Fruit fly (Drosophila melanogaster) whole organism, embryonic: Measurements from ENCODE around the gene AOX4.

Experiments
- CG10209 ChIP-seq: fragments of 200-800 bp; sonication (Bioruptor generic); optimal IDR thresholded peaks from 3 replicates; lab custom pipeline; 2017; ENCODE audit warnings: missing biosample characterization, mild to moderate bottlenecking, missing genetic modification characterization, missing genetic modification reagents
- CG11456 ChIP-seq: fragments of 200-800 bp; sonication (Bioruptor generic); IDR thresholded peaks from 3 replicates; pipeline ENCODE4 v1.3.6; 2022; ENCODE audit warnings: missing biosample characterization, missing genetic modification characterization
- CG11560 ChIP-seq: fragments of 200-800 bp; sonication (Bioruptor generic); IDR thresholded peaks from 3 replicates; pipeline ENCODE4 v1.3.6; 2022; ENCODE audit warnings: missing biosample characterization, missing genetic modification characterization
- CG13775 ChIP-seq: fragments of 200-800 bp; sonication (Bioruptor generic); optimal IDR thresholded peaks from 3 replicates; lab custom pipeline; 2017; ENCODE audit warnings: missing biosample characterization, mild to moderate bottlenecking, missing genetic modification characterization
- CG18262 ChIP-seq: fragments of 200-800 bp; optimal IDR thresholded peaks from 3 replicates; lab custom pipeline; 2019; ENCODE audit warnings: missing biosample characterization, mild to moderate bottlenecking, missing genetic modification characterization, moderate library complexity
- CG18476 ChIP-seq: fragments of 200-800 bp; sonication (Bioruptor generic); optimal IDR thresholded peaks from 2 replicates; lab custom pipeline; 2016; ENCODE audit warnings: missing biosample characterization, mild to moderate bottlenecking, missing genetic modification characterization
- CG2712 ChIP-seq: fragments of 200-800 bp; optimal IDR thresholded peaks from 3 replicates; lab custom pipeline; 2019; ENCODE audit warnings: missing biosample characterization, mild to moderate bottlenecking, missing genetic modification characterization, moderate library complexity
- CG31388 ChIP-seq: fragments of 200-800 bp; sonication (Bioruptor generic); optimal IDR thresholded peaks from 2 replicates; lab custom pipeline; 2016; ENCODE audit warnings: missing biosample characterization, missing genetic modification characterization
- CG34224 ChIP-seq: fragments of 200-800 bp; sonication (Bioruptor generic); IDR thresholded peaks from 3 replicates; pipeline ENCODE4 v1.3.6; 2022; ENCODE audit warnings: missing biosample characterization, missing genetic modification characterization; ENCODE audit not compliant: partially characterized antibody
- CG4707 ChIP-seq: fragments of 200-800 bp; sonication (Bioruptor generic); optimal IDR thresholded peaks from 2 replicates; lab custom pipeline; 2018; ENCODE audit warnings: missing biosample characterization, mild to moderate bottlenecking, missing genetic modification characterization, moderate library complexity
- CG7556 ChIP-seq: fragments of 200-800 bp; sonication (Bioruptor generic); optimal IDR thresholded peaks from 2 replicates; lab custom pipeline; 2017; ENCODE audit warnings: missing biosample characterization, mild to moderate bottlenecking, missing genetic modification characterization
- CG7963 ChIP-seq: fragments of 200-800 bp; sonication (Bioruptor generic); IDR thresholded peaks from 3 replicates; pipeline ENCODE4 v1.3.6; 2022; ENCODE audit warnings: missing biosample characterization, missing genetic modification characterization; ENCODE audit not compliant: partially characterized antibody
- CG8290 ChIP-seq, 3 experiments: fragments of 200-800 bp; sonication (Bioruptor generic); optimal IDR thresholded peaks; 2 replicates each; lab custom pipeline; 2016 to 2019; ENCODE audit warnings: missing biosample characterization in 3 of 3, missing genetic modification characterization in 3 of 3, mild to moderate bottlenecking in 2 of 3, moderate library complexity in 1 of 3
- CG8388 ChIP-seq: fragments of 200-800 bp; sonication (Bioruptor generic); optimal IDR thresholded peaks from 2 replicates; lab custom pipeline; 2019; ENCODE audit warnings: missing biosample characterization, mild to moderate bottlenecking, missing genetic modification characterization, moderate library complexity
- CG8765 ChIP-seq: fragments of 200-800 bp; sonication (Bioruptor generic); IDR thresholded peaks from 2 replicates; pipeline ENCODE4 v1.3.6; 2022; ENCODE audit warnings: missing biosample characterization, missing genetic modification characterization
- Chrac-16 ChIP-seq: fragments of 200-800 bp; sonication (Bioruptor generic); optimal IDR thresholded peaks from 3 replicates; lab custom pipeline; 2016; ENCODE audit warnings: missing biosample characterization, missing genetic modification characterization
- CoRest ChIP-seq: fragments of 200-800 bp; sonication (Bioruptor generic); optimal IDR thresholded peaks from 3 replicates; lab custom pipeline; 2018; ENCODE audit warnings: missing biosample characterization, mild to moderate bottlenecking, missing genetic modification characterization, moderate library complexity
- D19A ChIP-seq: fragments of 200-800 bp; optimal IDR thresholded peaks from 3 replicates; lab custom pipeline; 2019; ENCODE audit warnings: missing biosample characterization, mild to moderate bottlenecking, missing genetic modification characterization, moderate library complexity
- Doc3 ChIP-seq: fragments of 200-800 bp; sonication (Bioruptor generic); IDR thresholded peaks from 3 replicates; pipeline ENCODE4 v1.3.6; 2022; ENCODE audit warnings: missing biosample characterization, missing genetic modification characterization; ENCODE audit not compliant: partially characterized antibody
- Ets65A ChIP-seq: fragments of 200-800 bp; sonication (Bioruptor generic); peaks from one replicate; lab custom pipeline; 2016; ENCODE audit warnings: missing biosample characterization, missing genetic modification characterization
- Hr3 ChIP-seq: fragments of 200-800 bp; sonication (Bioruptor generic); optimal IDR thresholded peaks from 3 replicates; lab custom pipeline; 2016; ENCODE audit warnings: missing biosample characterization, missing genetic modification characterization
- Max ChIP-seq: fragments of 200-800 bp; sonication (Bioruptor generic); optimal IDR thresholded peaks from 2 replicates; lab custom pipeline; 2016; ENCODE audit warnings: missing biosample characterization, mild to moderate bottlenecking, missing genetic modification characterization
- Mrtf ChIP-seq: fragments of 200-800 bp; sonication (Bioruptor generic); IDR thresholded peaks from 3 replicates; pipeline ENCODE4 v1.3.6; 2022; ENCODE audit warnings: missing biosample characterization, missing genetic modification characterization
- Myb ChIP-seq: fragments of 200-800 bp; sonication (Bioruptor generic); optimal IDR thresholded peaks from 2 replicates; lab custom pipeline; 2016; ENCODE audit warnings: missing biosample characterization, missing genetic modification characterization
- Scr ChIP-seq: fragments of 200-800 bp; sonication (Bioruptor generic); IDR thresholded peaks from 2 replicates; pipeline ENCODE4 v1.3.6; 2022; ENCODE audit warnings: missing biosample characterization, missing genetic modification characterization; ENCODE audit not compliant: partially characterized antibody
- Ssrp ChIP-seq: fragments of 200-800 bp; sonication (Bioruptor generic); optimal IDR thresholded peaks from 2 replicates; lab custom pipeline; 2018; ENCODE audit warnings: missing biosample characterization, mild to moderate bottlenecking, missing genetic modification characterization, moderate library complexity
- bsh ChIP-seq, 2 experiments: fragments of 200-800 bp; sonication (Bioruptor generic); optimal IDR thresholded peaks; 2 replicates each; lab custom pipeline; 2017 to 2018; ENCODE audit warnings: mild to moderate bottlenecking in 2 of 2, missing biosample characterization in 2 of 2, missing genetic modification characterization in 2 of 2, moderate library complexity in 1 of 2
- btn ChIP-seq: fragments of 200-800 bp; sonication (Bioruptor generic); optimal IDR thresholded peaks from 2 replicates; lab custom pipeline; 2016; ENCODE audit warnings: missing biosample characterization, missing genetic modification characterization
- cg ChIP-seq: fragments of 200-800 bp; sonication (Bioruptor generic); optimal IDR thresholded peaks from 3 replicates; lab custom pipeline; 2019; ENCODE audit warnings: missing biosample characterization, mild to moderate bottlenecking, missing genetic modification characterization, moderate library complexity
- chn ChIP-seq: fragments of 200-800 bp; sonication (Bioruptor generic); optimal IDR thresholded peaks from 2 replicates; lab custom pipeline; 2016; ENCODE audit warnings: missing biosample characterization, missing genetic modification characterization
- emc ChIP-seq: fragments of 200-800 bp; sonication (Bioruptor generic); optimal IDR thresholded peaks from 2 replicates; lab custom pipeline; 2016; ENCODE audit warnings: missing biosample characterization, missing genetic modification characterization
- fru ChIP-seq: fragments of >200 bp; optimal IDR thresholded peaks from 2 replicates; lab custom pipeline; 2017
- gem ChIP-seq: fragments of 200-800 bp; sonication (Bioruptor generic); optimal IDR thresholded peaks from 2 replicates; lab custom pipeline; 2019; ENCODE audit warnings: missing biosample characterization, mild to moderate bottlenecking, missing genetic modification characterization, moderate library complexity
- grau ChIP-seq: fragments of 200-800 bp; optimal IDR thresholded peaks from 3 replicates; lab custom pipeline; 2019; ENCODE audit warnings: missing biosample characterization, mild to moderate bottlenecking, missing genetic modification characterization, moderate library complexity
- hb ChIP-seq: fragments of 200-800 bp; sonication (Bioruptor generic); IDR thresholded peaks from 3 replicates; pipeline ENCODE4 v1.3.6; 2022; ENCODE audit warnings: missing biosample characterization, missing genetic modification characterization; ENCODE audit not compliant: partially characterized antibody
- lola ChIP-seq, 3 experiments: fragments of >200 bp in 2 of 3; fragments of 200-800 bp in 1 of 3; sonication (Bioruptor generic) in 1 of 3; optimal IDR thresholded peaks; 2 replicates each; lab custom pipeline; 2017 to 2019; ENCODE audit warnings: missing biosample characterization in 3 of 3, missing genetic modification characterization in 3 of 3, mild to moderate bottlenecking in 1 of 3, moderate library complexity in 1 of 3
- nerfin-1 ChIP-seq: fragments of 200-800 bp; sonication (Bioruptor generic); optimal IDR thresholded peaks from 3 replicates; lab custom pipeline; 2019; ENCODE audit warnings: missing biosample characterization, mild to moderate bottlenecking, missing genetic modification characterization, moderate library complexity
- oc ChIP-seq: fragments of 200-800 bp; sonication (Bioruptor generic); optimal IDR thresholded peaks from 2 replicates; lab custom pipeline; 2018; ENCODE audit warnings: missing biosample characterization, mild to moderate bottlenecking, missing genetic modification characterization, moderate library complexity
- phol ChIP-seq: fragments of 200-800 bp; sonication (Bioruptor generic); optimal IDR thresholded peaks from 3 replicates; lab custom pipeline; 2018; ENCODE audit warnings: missing biosample characterization, mild to moderate bottlenecking, missing genetic modification characterization, moderate library complexity
- pita ChIP-seq: fragments of 200-800 bp; sonication (Bioruptor generic); optimal IDR thresholded peaks from 2 replicates; lab custom pipeline; 2017; ENCODE audit warnings: missing biosample characterization, mild to moderate bottlenecking, missing genetic modification characterization
- prd ChIP-seq, 3 experiments: fragments of >200 bp in 2 of 3; fragments of 200-800 bp in 1 of 3; sonication (Bioruptor generic) in 1 of 3; optimal IDR thresholded peaks in 2 of 3; IDR thresholded peaks in 1 of 3; 2 replicates in 2 of 3; 3 replicates in 1 of 3; pipeline versions ENCODE4 v1.3.6 to Lab custom; 2017 to 2022; ENCODE audit warnings: missing biosample characterization in 1 of 3, missing genetic modification characterization in 1 of 3
- ro ChIP-seq: fragments of 200-800 bp; sonication (Bioruptor generic); IDR thresholded peaks from 2 replicates; pipeline ENCODE4 v1.3.6; 2022; ENCODE audit warnings: missing biosample characterization, missing genetic modification characterization
- sens ChIP-seq: fragments of 200-800 bp; sonication (Bioruptor generic); peaks from one replicate; lab custom pipeline; 2016; ENCODE audit warnings: missing biosample characterization, missing genetic modification characterization
- sna ChIP-seq: fragments of 200-800 bp; sonication (Bioruptor generic); IDR thresholded peaks from 2 replicates; pipeline ENCODE4 v1.3.6; 2022; ENCODE audit warnings: missing biosample characterization, missing genetic modification characterization; ENCODE audit not compliant: partially characterized antibody
- toy ChIP-seq: fragments of 200-800 bp; sonication (Bioruptor generic); IDR thresholded peaks from 2 replicates; pipeline ENCODE4 v1.3.6; 2022; ENCODE audit warnings: missing biosample characterization, missing genetic modification characterization
- unpg ChIP-seq: fragments of 200-800 bp; sonication (Bioruptor generic); optimal IDR thresholded peaks from 3 replicates; lab custom pipeline; 2018; ENCODE audit warnings: missing biosample characterization, mild to moderate bottlenecking, missing genetic modification characterization, moderate library complexity

Gene AOX4

DNA sequence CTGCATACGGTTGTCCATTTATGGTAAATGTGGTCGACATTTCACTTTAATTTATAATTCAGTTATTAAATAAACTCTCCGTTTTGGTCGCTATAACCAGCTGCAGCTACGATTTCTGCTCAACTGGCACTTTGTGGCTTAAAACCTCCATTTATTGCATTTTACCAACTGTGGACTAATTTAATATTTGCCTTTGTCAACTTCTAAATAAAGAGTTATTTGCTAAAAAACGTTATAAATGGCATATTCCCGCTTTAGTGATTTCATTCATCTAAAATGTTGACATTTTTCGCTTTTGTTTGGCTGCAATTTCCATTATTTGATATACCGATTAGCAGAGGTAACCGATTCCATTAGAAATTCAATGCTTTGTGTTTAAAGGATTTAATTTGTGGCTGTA lies at the start of gene AOX4:
AOX4 (minus strand) TSS at position 101 of the 400 bp plus-strand sequence.
- no peak for TF ChIP-seq cg (GFP tag; lab: Kevin White, UChicago)
- TF ChIP-seq CG18476 (GFP tag; lab: Kevin White, UChicago), result no peak
- no peak for TF ChIP-seq pita

DNA sequence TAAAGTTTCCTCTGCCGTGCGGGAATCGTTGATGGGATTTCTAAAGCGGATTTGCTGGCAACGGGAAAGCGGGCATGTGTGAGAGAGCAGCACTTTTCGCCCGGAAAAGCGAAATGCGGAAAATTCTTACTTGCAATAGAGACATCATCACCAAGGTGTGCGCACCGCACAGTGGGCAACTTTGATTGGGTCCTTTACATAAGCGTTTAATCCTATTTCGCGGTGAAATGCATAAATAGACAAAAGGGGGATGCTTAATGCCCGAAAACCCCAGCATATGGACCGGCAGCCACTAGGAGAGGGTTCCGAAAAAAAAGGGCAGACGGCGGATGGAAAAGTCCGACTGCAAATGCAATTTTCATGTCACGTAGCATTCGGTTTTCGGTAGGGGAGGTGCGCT lies 47.5 kb upstream of the AOX4 start:
- TF ChIP-seq Ets65A (peak; percentile 65), CG4707 (GFP tag; lab: Kevin White, UChicago) (peak; percentile 60), oc (tag; lab: Kevin White, UChicago) (peak; percentile 72), Max (GFP tag; lab: Kevin White, UChicago) (no peak), sens (peak; percentile 41), Chrac-16 (GFP tag; lab: Kevin White, UChicago) (no peak)

DNA sequence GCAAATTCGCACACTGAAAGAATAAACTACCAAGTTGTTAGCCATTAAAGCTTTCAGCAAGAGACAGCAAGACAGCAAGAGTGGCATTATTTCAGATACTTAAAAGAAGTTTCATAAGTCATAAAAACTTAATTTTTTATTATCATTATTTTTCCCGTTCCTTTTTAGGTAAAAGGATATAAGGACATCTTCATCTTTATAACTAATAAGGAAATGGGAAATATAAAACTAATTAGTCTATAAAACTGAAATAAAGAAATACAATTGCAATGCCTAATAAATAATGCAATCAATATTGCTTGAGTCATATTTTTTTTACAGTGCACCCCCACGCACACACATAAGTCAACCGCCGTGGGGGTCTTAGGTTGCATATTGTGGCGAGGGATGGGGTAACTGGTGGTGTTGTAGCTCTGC lies 43.4 kb upstream of the AOX4 start:
- peak; percentile 2 for TF ChIP-seq phol
- TF ChIP-seq emc, result no peak
- no peak for TF ChIP-seq hb (GFP tag; lab: Robert Waterston, UW)
- TF ChIP-seq CG8290 (GFP tag; optimal IDR thresholded peaks at IDR 0.05; lab: Kevin White, UChicago), result no peak
- TF ChIP-seq CG8290 (tag; optimal IDR thresholded peaks at IDR 0.05; lab: Kevin White, UChicago), result no peak
- no peak for TF ChIP-seq sna
- no peak for TF ChIP-seq CG11560 (tag; lab: Robert Waterston, UW)
- no peak for TF ChIP-seq nerfin-1 (tag; lab: Kevin White, UChicago)
- TF ChIP-seq ro, result no peak
- TF ChIP-seq bsh (GFP tag; optimal IDR thresholded peaks at IDR 0.05; lab: Kevin White, UChicago), result peak in 1 of 2 experiments; percentile 15
- peak; percentile 52 for TF ChIP-seq gem
- no peak for TF ChIP-seq CG34224 (GFP tag; lab: Robert Waterston, UW)
- TF ChIP-seq CG31388 (GFP tag; lab: Kevin White, UChicago), result no peak
- peak; percentile 50 for TF ChIP-seq CG2712
- peak; percentile 1 for TF ChIP-seq CoRest (tag; lab: Kevin White, UChicago)
- TF ChIP-seq unpg (GFP tag; lab: Kevin White, UChicago), result peak; percentile 17
- TF ChIP-seq Ssrp (tag; lab: Kevin White, UChicago), result peak; percentile 5
- TF ChIP-seq CG7556, result peak; percentile 5
- no peak for TF ChIP-seq D19A (tag; lab: Kevin White, UChicago)
- TF ChIP-seq toy (GFP tag; lab: Robert Waterston, UW), result no peak
- TF ChIP-seq Ets65A, result peak; percentile 16
- peak; percentile 24 for TF ChIP-seq CG10209 (GFP tag; lab: Kevin White, UChicago)
- no peak for TF ChIP-seq CG11456 (GFP tag; lab: Robert Waterston, UW)
- no peak for TF ChIP-seq Hr3 (GFP tag; lab: Kevin White, UChicago)
- no peak for TF ChIP-seq btn
- peak; percentile 6 for TF ChIP-seq grau (tag; lab: Kevin White, UChicago)
- no peak for TF ChIP-seq CG7963 (GFP tag; lab: Robert Waterston, UW)
- TF ChIP-seq prd (optimal IDR thresholded peaks at IDR 0.05; lab: Kevin White, UChicago), result no peak
- no peak for TF ChIP-seq prd (GFP tag; IDR thresholded peaks at IDR 0.05; lab: Robert Waterston, UW)
- peak; percentile 58 for TF ChIP-seq CG18262 (tag; lab: Kevin White, UChicago)
- TF ChIP-seq CG8388 (GFP tag; lab: Kevin White, UChicago), result peak; percentile 11
- TF ChIP-seq Myb (GFP tag; lab: Kevin White, UChicago), result no peak
- no peak for TF ChIP-seq fru (lab: Kevin White, UChicago)
- TF ChIP-seq Doc3, result no peak
- TF ChIP-seq Scr (GFP tag; lab: Robert Waterston, UW), result no peak
- peak in 1 of 3 experiments; percentile 59 for TF ChIP-seq lola (GFP tag; optimal IDR thresholded peaks at IDR 0.05; lab: Kevin White, UChicago)
- TF ChIP-seq CG13775 (GFP tag; lab: Kevin White, UChicago), result peak; percentile 14
- TF ChIP-seq CG8765 (GFP tag; lab: Robert Waterston, UW), result no peak
- TF ChIP-seq chn (GFP tag; lab: Kevin White, UChicago), result no peak
- no peak for TF ChIP-seq Mrtf (GFP tag; lab: Robert Waterston, UW)
